Worm (Caenorhabditis elegans) whole organism, L3 larva: Measurements from ENCODE around the gene cyn-2.

ENCODE experiments used
- ZK546.5 ChIP-seq: sonication (generic microtip); optimal IDR thresholded peaks from 2 replicates; lab custom pipeline; 2017; ENCODE audit warnings: missing biosample characterization, missing genetic modification characterization
- aly-2 ChIP-seq: fragments of 150-350 bp; optimal IDR thresholded peaks from 2 replicates; lab custom pipeline; 2014; ENCODE audit warnings: missing biosample characterization, missing genetic modification characterization
- ama-1 ChIP-seq: fragments of 150-350 bp; optimal IDR thresholded peaks from 2 replicates; lab custom pipeline; 2018
- ceh-28 ChIP-seq: fragments of 150-350 bp; optimal IDR thresholded peaks from 2 replicates; lab custom pipeline; 2014; ENCODE audit warnings: missing biosample characterization, missing genetic modification reagents, missing genetic modification characterization
- ceh-82 ChIP-seq: fragments of 150-350 bp; optimal IDR thresholded peaks from 2 replicates; lab custom pipeline; 2014; ENCODE audit warnings: missing biosample characterization, missing genetic modification characterization
- egl-27 ChIP-seq: sonication (generic microtip); optimal IDR thresholded peaks from 4 replicates; lab custom pipeline; 2017; ENCODE audit warnings: missing biosample characterization, missing genetic modification reagents, missing genetic modification characterization
- egl-5 ChIP-seq: fragments of 150-350 bp; optimal IDR thresholded peaks from 2 replicates; lab custom pipeline; 2017; ENCODE audit warnings: missing biosample characterization, missing genetic modification reagents, missing genetic modification characterization, inconsistent platforms
- elt-1 ChIP-seq: fragments of 150-350 bp; optimal IDR thresholded peaks from 2 replicates; lab custom pipeline; 2014; ENCODE audit warnings: missing biosample characterization, missing genetic modification characterization
- elt-2 ChIP-seq: sonication (generic microtip); optimal IDR thresholded peaks from 2 replicates; lab custom pipeline; 2016; ENCODE audit warnings: missing genetic modification reagents, mild to moderate bottlenecking, missing genetic modification characterization, missing compliant biosample characterization
- elt-3 ChIP-seq, 3 experiments: fragments of 150-350 bp in 1 of 3; sonication (generic microtip) in 2 of 3; optimal IDR thresholded peaks; 2 replicates in 2 of 3; 4 replicates in 1 of 3; lab custom pipeline; 2014 to 2017; ENCODE audit warnings: missing biosample characterization in 3 of 3, missing genetic modification characterization in 3 of 3
- fkh-2 ChIP-seq: fragments of 150-350 bp; optimal IDR thresholded peaks from 2 replicates; lab custom pipeline; 2014; ENCODE audit warnings: missing biosample characterization, missing genetic modification reagents, missing genetic modification characterization
- jun-1 ChIP-seq: fragments of 150-350 bp; optimal IDR thresholded peaks from 2 replicates; lab custom pipeline; 2014; ENCODE audit warnings: missing biosample characterization, missing genetic modification reagents, missing genetic modification characterization
- lin-15B ChIP-seq: fragments of 150-350 bp; optimal IDR thresholded peaks from 2 replicates; lab custom pipeline; 2014; ENCODE audit warnings: missing biosample characterization, missing genetic modification characterization
- lin-39 ChIP-seq: fragments of 150-350 bp; optimal IDR thresholded peaks from 2 replicates; lab custom pipeline; 2018; ENCODE audit warnings: missing biosample characterization, missing genetic modification reagents, missing genetic modification characterization
- lsy-12 ChIP-seq: sonication (generic microtip); optimal IDR thresholded peaks from 2 replicates; lab custom pipeline; 2016; ENCODE audit warnings: mild to moderate bottlenecking, missing genetic modification characterization, missing compliant biosample characterization
- mdl-1 ChIP-seq: fragments of 150-350 bp; optimal IDR thresholded peaks from 2 replicates; lab custom pipeline; 2014; ENCODE audit warnings: missing biosample characterization, missing genetic modification characterization
- mml-1 ChIP-seq: fragments of 150-350 bp; sonication (generic microtip); optimal IDR thresholded peaks from 3 replicates; lab custom pipeline; 2014; ENCODE audit warnings: missing biosample characterization, missing genetic modification characterization
- nfya-1 ChIP-seq: sonication (generic microtip); optimal IDR thresholded peaks from 2 replicates; lab custom pipeline; 2017; ENCODE audit warnings: missing genetic modification characterization, mild to moderate bottlenecking, missing compliant biosample characterization, antibody characterized with exemption, moderate library complexity; ENCODE audit not compliant: insufficient read depth
- nhr-23 ChIP-seq: fragments of 150-350 bp; optimal IDR thresholded peaks from 2 replicates; lab custom pipeline; 2014; ENCODE audit warnings: missing biosample characterization, missing genetic modification reagents, missing genetic modification characterization
- nhr-237 ChIP-seq: fragments of 150-350 bp; optimal IDR thresholded peaks from 2 replicates; lab custom pipeline; 2014; ENCODE audit warnings: missing biosample characterization, missing genetic modification characterization
- nhr-25 ChIP-seq: sonication (generic microtip); optimal IDR thresholded peaks from 2 replicates; lab custom pipeline; 2017; ENCODE audit warnings: missing biosample characterization, missing genetic modification characterization
- nhr-43 ChIP-seq: sonication (generic microtip); optimal IDR thresholded peaks from 2 replicates; lab custom pipeline; 2016; ENCODE audit warnings: mild to moderate bottlenecking, missing genetic modification characterization, missing compliant biosample characterization; ENCODE audit not compliant: poor library complexity, severe bottlenecking
- nhr-77 ChIP-seq: fragments of 150-350 bp; optimal IDR thresholded peaks from 2 replicates; lab custom pipeline; 2014; ENCODE audit warnings: missing biosample characterization, missing genetic modification characterization
- pha-4 ChIP-seq: fragments of 150-350 bp; optimal IDR thresholded peaks from 2 replicates; lab custom pipeline; 2014; ENCODE audit warnings: missing biosample characterization, missing genetic modification reagents, missing genetic modification characterization
- sea-2 ChIP-seq: fragments of 150-350 bp; sonication (generic microtip); optimal IDR thresholded peaks from 4 replicates; lab custom pipeline; 2014; ENCODE audit warnings: missing biosample characterization, missing genetic modification reagents, missing genetic modification characterization
- skn-1 ChIP-seq: fragments of 150-350 bp; optimal IDR thresholded peaks from 2 replicates; lab custom pipeline; 2014; ENCODE audit warnings: missing biosample characterization, missing genetic modification characterization
- snpc-4 ChIP-seq: fragments of 150-350 bp; optimal IDR thresholded peaks from 2 replicates; lab custom pipeline; 2014; ENCODE audit warnings: missing biosample characterization, missing genetic modification characterization
- tbx-2 ChIP-seq: sonication (generic microtip); optimal IDR thresholded peaks from 2 replicates; lab custom pipeline; 2016; ENCODE audit warnings: mild to moderate bottlenecking, missing genetic modification characterization, missing compliant biosample characterization
- unc-39 ChIP-seq: sonication (generic microtip); optimal IDR thresholded peaks from 4 replicates; lab custom pipeline; 2017; ENCODE audit warnings: missing biosample characterization, missing genetic modification characterization
- ztf-11 ChIP-seq: fragments of 150-350 bp; optimal IDR thresholded peaks from 2 replicates; lab custom pipeline; 2014; ENCODE audit warnings: missing biosample characterization, missing genetic modification characterization

Gene cyn-2

DNA sequence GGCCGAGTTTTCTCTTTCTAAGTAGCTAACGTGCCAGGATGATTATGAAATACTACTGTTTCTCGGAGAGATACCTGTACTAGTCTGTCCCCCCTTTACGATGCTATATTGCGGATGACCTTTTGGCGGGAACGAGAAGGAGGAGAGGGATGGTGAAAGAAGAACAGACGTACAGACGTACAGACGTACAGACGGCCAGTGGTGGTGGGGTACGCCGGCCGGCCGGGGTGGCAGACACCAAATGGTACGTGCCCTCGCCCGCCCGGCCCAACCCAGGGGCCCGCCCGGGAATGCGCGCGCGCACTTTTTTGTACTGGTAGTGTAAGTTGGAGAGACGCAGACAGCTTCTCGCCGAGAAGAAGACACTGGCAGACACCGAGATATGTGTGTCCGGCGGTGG lies 28.6 kb downstream of the cyn-2 start (continued):
- TF ChIP-seq lin-15B (tag; lab: Kevin White, UChicago) (no peak), mdl-1 (no peak), pha-4 (tag; lab: Kevin White, UChicago) (peak; percentile 19), sea-2 (GFP tag; lab: Kevin White, UChicago) (no peak), egl-5 (tag; lab: Kevin White, UChicago) (no peak), elt-1 (tag; lab: Kevin White, UChicago) (no peak), fkh-2 (tag; lab: Kevin White, UChicago) (no peak), nhr-25 (tag; lab: Kevin White, UChicago) (peak; percentile 52), skn-1 (no peak), egl-27 (tag; lab: Kevin White, UChicago) (no peak)

DNA sequence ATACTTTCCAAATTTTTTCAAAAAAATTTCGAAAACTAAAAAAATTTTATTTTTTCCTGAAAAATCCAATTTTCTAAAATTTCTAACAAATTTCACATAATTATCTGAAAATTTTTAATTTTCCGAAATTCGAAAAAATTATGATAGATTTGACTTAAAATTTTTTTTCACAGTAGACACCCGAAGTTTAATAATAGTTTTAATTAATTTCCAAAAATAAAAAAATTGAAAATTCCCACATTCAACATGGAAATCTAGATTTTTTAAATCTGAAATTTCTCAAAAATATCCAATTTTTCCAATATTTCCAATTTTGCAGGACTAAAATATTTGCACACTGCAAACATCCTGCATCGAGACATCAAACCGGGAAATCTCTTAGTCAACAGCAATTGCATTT lies 29.5 kb downstream of the cyn-2 start:
- no peak for TF ChIP-seq nhr-77
- TF ChIP-seq pha-4 (tag; lab: Kevin White, UChicago), result peak; percentile 0
- TF ChIP-seq nhr-237 (tag; lab: Kevin White, UChicago), result no peak
- TF ChIP-seq, all 47 proteins: peak for 1

DNA sequence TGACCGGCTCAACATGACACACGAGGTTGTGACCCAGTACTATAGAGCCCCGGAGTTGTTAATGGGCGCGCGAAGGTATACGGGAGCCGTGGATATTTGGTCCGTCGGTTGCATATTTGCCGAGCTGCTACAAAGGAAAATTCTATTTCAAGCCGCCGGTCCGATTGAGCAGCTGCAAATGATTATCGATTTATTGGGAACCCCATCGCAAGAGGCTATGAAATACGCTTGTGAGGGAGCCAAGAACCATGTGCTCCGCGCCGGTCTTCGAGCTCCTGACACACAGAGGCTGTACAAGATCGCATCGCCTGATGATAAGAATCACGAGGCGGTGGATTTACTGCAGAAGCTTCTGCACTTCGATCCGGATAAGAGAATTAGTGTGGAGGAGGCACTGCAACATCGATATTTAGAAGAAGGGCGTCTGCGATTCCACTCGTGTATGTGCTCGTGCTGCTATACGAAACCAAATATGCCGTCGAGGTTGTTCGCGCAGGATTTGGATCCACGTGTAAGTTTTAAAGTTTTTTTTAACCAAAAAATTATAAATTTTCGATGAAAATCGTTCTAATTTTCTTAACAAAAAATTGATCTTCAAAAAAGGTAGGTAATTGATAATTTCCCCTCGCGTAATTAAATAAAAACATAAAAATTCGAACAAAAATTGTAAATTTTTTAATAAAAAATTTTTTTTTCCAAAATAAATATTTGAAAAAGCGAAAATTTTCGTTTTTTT lies 30.1 kb downstream of the cyn-2 start:
- TF ChIP-seq ama-1 (lab: Kevin White, UChicago), result peak; percentile 46
- no peak for TF ChIP-seq nhr-77

DNA sequence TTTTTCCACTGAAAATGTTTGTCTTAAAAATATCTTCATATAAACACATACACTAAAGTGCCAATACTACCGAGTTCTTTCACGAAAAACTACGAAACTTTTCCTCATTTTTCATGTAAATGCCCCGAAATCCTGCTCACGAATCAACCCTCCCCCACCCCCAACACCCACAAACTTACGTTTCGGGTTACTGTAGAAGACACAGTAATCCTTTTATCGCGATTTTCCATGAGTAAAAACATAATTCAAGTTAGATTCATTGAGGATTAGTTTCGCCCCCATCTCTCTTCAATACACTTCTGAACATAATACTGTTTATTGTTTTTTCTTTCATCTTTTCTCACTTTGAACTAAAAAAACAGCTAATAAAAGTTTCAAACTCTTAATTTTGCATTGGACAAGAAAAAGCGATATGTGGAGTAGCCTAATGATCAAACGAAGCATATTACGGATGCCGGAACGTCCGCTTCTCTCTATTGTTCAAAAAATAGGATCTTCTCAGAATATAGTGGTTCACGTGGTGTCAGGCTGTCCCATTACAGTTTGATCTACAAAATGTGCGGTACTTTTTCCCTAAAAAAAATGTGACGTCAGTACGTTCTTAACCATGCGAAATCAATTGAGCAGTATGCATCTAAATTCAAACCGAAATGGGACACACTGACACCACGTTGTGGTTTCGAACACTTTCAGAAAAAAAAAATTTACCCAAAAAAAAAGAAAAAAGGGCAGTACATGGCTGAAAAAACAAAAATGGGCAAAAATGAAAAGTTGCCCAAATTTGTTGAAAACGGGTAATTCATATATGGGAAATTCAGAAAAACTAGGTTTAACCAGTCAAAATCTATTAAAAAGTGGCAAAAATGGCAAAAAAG lies 31.8 kb downstream of the cyn-2 start:
- TF ChIP-seq lsy-12 (tag; lab: Kevin White, UChicago), result peak; percentile 26
- TF ChIP-seq nhr-23 (tag; lab: Kevin White, UChicago), result peak; percentile 64
- TF ChIP-seq elt-1 (tag; lab: Kevin White, UChicago), result no peak
- TF ChIP-seq jun-1 (tag; lab: Kevin White, UChicago), result no peak
- peak; percentile 32 for TF ChIP-seq nhr-43
- TF ChIP-seq ama-1 (lab: Kevin White, UChicago), result peak; percentile 22

DNA sequence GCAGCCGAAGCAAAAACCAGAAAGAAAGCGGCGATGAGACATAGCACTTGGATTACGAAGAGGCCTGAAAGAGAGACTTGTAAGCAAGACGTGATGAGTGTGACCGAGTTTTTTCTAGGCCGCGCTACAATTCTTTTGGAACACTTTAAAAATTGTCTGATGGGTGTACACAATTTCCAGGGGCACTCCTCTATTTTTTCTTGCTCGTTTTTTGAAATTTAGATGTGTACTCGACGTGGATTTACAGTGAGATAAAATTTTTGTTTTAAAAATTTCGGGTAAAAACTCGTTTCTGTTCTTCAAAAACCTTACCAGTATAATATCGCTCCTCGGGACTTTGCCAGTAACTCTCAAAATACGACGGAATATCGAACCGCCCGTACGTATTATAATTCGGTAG lies 37.3 kb downstream of the cyn-2 start:
- TF ChIP-seq nhr-25 (tag; lab: Kevin White, UChicago) (no peak), mml-1 (tag; lab: Kevin White, UChicago) (no peak), egl-27 (tag; lab: Kevin White, UChicago) (no peak), ceh-28 (no peak), ztf-11 (tag; lab: Kevin White, UChicago) (no peak), lsy-12 (tag; lab: Kevin White, UChicago) (no peak), lin-39 (tag; lab: Kevin White, UChicago) (no peak), nhr-237 (tag; lab: Kevin White, UChicago) (no peak), tbx-2 (tag; lab: Kevin White, UChicago) (no peak), aly-2 (tag; lab: Kevin White, UChicago) (no peak), ama-1 (lab: Kevin White, UChicago) (no peak), snpc-4 (no peak), egl-5 (tag; lab: Kevin White, UChicago) (no peak), elt-3 (tag; optimal IDR thresholded peaks at IDR 0.05; lab: Kevin White, UChicago) (no peak), unc-39 (tag; lab: Kevin White, UChicago) (no peak), mdl-1 (no peak), nfya-1 (tag; lab: Kevin White, UChicago) (no peak)

DNA sequence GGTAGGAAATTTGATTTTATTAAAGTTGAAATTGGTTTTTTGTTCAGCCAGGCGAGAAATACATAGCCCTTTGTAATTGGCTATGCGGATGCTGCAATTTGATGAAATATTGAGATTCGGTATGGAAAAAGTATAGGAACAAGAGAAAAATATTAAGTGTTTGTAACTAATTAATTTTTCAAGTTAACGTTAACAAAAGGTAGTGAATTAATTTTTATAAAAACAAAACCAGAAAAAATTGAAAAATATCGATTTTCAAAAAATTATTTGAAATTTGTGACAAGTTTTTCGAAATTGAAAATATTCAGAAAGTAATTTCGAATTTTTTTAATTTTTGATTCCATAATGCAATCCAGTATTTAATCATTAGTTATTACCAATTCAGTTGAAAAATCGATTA lies 39.1 kb downstream of the cyn-2 start, which contains the start of gene W06F12.2:
TSS of gene W06F12.2 (minus strand) at position 101 of the 400 bp plus-strand sequence.
- no peak for TF ChIP-seq ZK546.5 (tag; lab: Kevin White, UChicago)
- no peak for TF ChIP-seq skn-1
- TF ChIP-seq mdl-1, result no peak
- no peak for TF ChIP-seq ceh-82 (tag; lab: Kevin White, UChicago)
- no peak for TF ChIP-seq lsy-12 (tag; lab: Kevin White, UChicago)
- no peak for TF ChIP-seq lin-15B (tag; lab: Kevin White, UChicago)
- no peak for TF ChIP-seq nfya-1 (tag; lab: Kevin White, UChicago)
- TF ChIP-seq elt-2 (tag; lab: Kevin White, UChicago), result no peak
- no peak for TF ChIP-seq egl-5 (tag; lab: Kevin White, UChicago)
- TF ChIP-seq egl-27 (tag; lab: Kevin White, UChicago), result no peak
- no peak for TF ChIP-seq nhr-237 (tag; lab: Kevin White, UChicago)
- no peak for TF ChIP-seq pha-4 (tag; lab: Kevin White, UChicago)
- TF ChIP-seq ztf-11 (tag; lab: Kevin White, UChicago), result no peak
